Worm (Caenorhabditis elegans) whole organism, mixed stage, embryonic: ENCODE measurements around the gene marg-1.

Experiments used
- M03D4.4 ChIP-seq: sonication (generic microtip); optimal IDR thresholded peaks from 2 replicates; lab custom pipeline; 2017; ENCODE audit warnings: mild to moderate bottlenecking, missing genetic modification characterization, missing compliant biosample characterization
- bed-3 ChIP-seq: fragments of 200-800 bp; sonication (Bioruptor generic); optimal IDR thresholded peaks from 3 replicates; lab custom pipeline; 2018; ENCODE audit warnings: mild to moderate bottlenecking, missing genetic modification characterization, moderate library complexity, missing compliant biosample characterization
- blmp-1 ChIP-seq: fragments of 150-350 bp; optimal IDR thresholded peaks from 2 replicates; lab custom pipeline; 2014; ENCODE audit warnings: missing biosample characterization, missing genetic modification characterization
- ceh-43 ChIP-seq: fragments of 200-800 bp; sonication (Bioruptor generic); optimal IDR thresholded peaks from 2 replicates; lab custom pipeline; 2018; ENCODE audit warnings: mild to moderate bottlenecking, missing genetic modification characterization, moderate library complexity, missing compliant biosample characterization
- ceh-83 ChIP-seq: fragments of 200-800 bp; sonication (Bioruptor generic); optimal IDR thresholded peaks from 2 replicates; lab custom pipeline; 2018; ENCODE audit warnings: mild to moderate bottlenecking, missing genetic modification characterization, missing compliant biosample characterization
- ces-1 ChIP-seq: fragments of 150-350 bp; optimal IDR thresholded peaks from 2 replicates; lab custom pipeline; 2014; ENCODE audit warnings: missing biosample characterization, missing genetic modification reagents, missing genetic modification characterization
- cnd-1 ChIP-seq: fragments of 200-800 bp; sonication (Bioruptor generic); optimal IDR thresholded peaks from 2 replicates; lab custom pipeline; 2018; ENCODE audit warnings: mild to moderate bottlenecking, missing genetic modification characterization, missing compliant biosample characterization
- drap-1 ChIP-seq: fragments of 200-800 bp; sonication (Bioruptor generic); optimal IDR thresholded peaks from 3 replicates; lab custom pipeline; 2018; ENCODE audit warnings: mild to moderate bottlenecking, missing genetic modification characterization, missing compliant biosample characterization
- elt-1 ChIP-seq: sonication (generic microtip); optimal IDR thresholded peaks from 2 replicates; lab custom pipeline; 2017; ENCODE audit warnings: missing genetic modification characterization, mild to moderate bottlenecking, missing compliant biosample characterization, antibody characterized with exemption, moderate library complexity, borderline replicate concordance; ENCODE audit not compliant: insufficient read depth
- elt-3 ChIP-seq: fragments of 150-350 bp; optimal IDR thresholded peaks from 2 replicates; lab custom pipeline; 2014; ENCODE audit warnings: missing biosample characterization, missing genetic modification characterization
- flh-1 ChIP-seq: fragments of 200-800 bp; sonication (Bioruptor generic); optimal IDR thresholded peaks from 2 replicates; lab custom pipeline; 2018; ENCODE audit warnings: mild to moderate bottlenecking, missing genetic modification characterization, moderate library complexity, missing compliant biosample characterization
- hlh-1 ChIP-seq: fragments of 150-350 bp; optimal IDR thresholded peaks from 2 replicates; lab custom pipeline; 2014; ENCODE audit warnings: missing biosample characterization, missing genetic modification reagents, missing genetic modification characterization
- lin-13 ChIP-seq: fragments of 150-350 bp; optimal IDR thresholded peaks from 2 replicates; lab custom pipeline; 2014; ENCODE audit warnings: missing biosample characterization, missing genetic modification characterization
- lin-32 ChIP-seq: fragments of 200-800 bp; sonication (Bioruptor generic); optimal IDR thresholded peaks from 2 replicates; lab custom pipeline; 2018; ENCODE audit warnings: mild to moderate bottlenecking, missing genetic modification characterization, missing compliant biosample characterization
- mep-1 ChIP-seq: fragments of 150-350 bp; optimal IDR thresholded peaks from 2 replicates; lab custom pipeline; 2017; ENCODE audit warnings: missing biosample characterization, missing genetic modification reagents, missing genetic modification characterization, inconsistent platforms
- mls-2 ChIP-seq: sonication (generic microtip); optimal IDR thresholded peaks from 2 replicates; lab custom pipeline; 2016; ENCODE audit warnings: mild to moderate bottlenecking, missing genetic modification characterization, moderate library complexity, missing compliant biosample characterization
- nhr-12 ChIP-seq: fragments of 150-350 bp; optimal IDR thresholded peaks from 2 replicates; lab custom pipeline; 2014; ENCODE audit warnings: missing biosample characterization, missing genetic modification characterization
- nhr-2 ChIP-seq: fragments of 150-350 bp; optimal IDR thresholded peaks from 2 replicates; lab custom pipeline; 2014; ENCODE audit warnings: missing biosample characterization, missing genetic modification characterization
- nhr-237 ChIP-seq: fragments of 150-350 bp; optimal IDR thresholded peaks from 2 replicates; lab custom pipeline; 2014; ENCODE audit warnings: missing biosample characterization, missing genetic modification characterization
- nhr-76 ChIP-seq: sonication (generic microtip); optimal IDR thresholded peaks from 2 replicates; lab custom pipeline; 2017; ENCODE audit warnings: missing biosample characterization, missing genetic modification characterization
- pha-4 ChIP-seq: fragments of 150-350 bp; optimal IDR thresholded peaks from 2 replicates; lab custom pipeline; 2018; ENCODE audit warnings: missing biosample characterization, missing genetic modification reagents, missing genetic modification characterization
- sem-2 ChIP-seq: fragments of 200-800 bp; sonication (Bioruptor generic); optimal IDR thresholded peaks from 2 replicates; lab custom pipeline; 2018; ENCODE audit warnings: mild to moderate bottlenecking, missing genetic modification characterization, missing compliant biosample characterization
- snpc-4 ChIP-seq: fragments of 150-350 bp; optimal IDR thresholded peaks from 2 replicates; lab custom pipeline; 2014; ENCODE audit warnings: missing biosample characterization, missing genetic modification characterization
- sptf-1 ChIP-seq: sonication (generic microtip); optimal IDR thresholded peaks from 2 replicates; lab custom pipeline; 2017; ENCODE audit warnings: mild to moderate bottlenecking, missing genetic modification characterization, moderate library complexity, missing compliant biosample characterization
- unc-120 ChIP-seq: sonication (generic microtip); optimal IDR thresholded peaks from 2 replicates; lab custom pipeline; 2017; ENCODE audit warnings: missing genetic modification characterization, missing compliant biosample characterization; ENCODE audit not compliant: poor library complexity, severe bottlenecking
- unc-39 ChIP-seq: fragments of 150-350 bp; optimal IDR thresholded peaks from 2 replicates; lab custom pipeline; 2014; ENCODE audit warnings: missing biosample characterization, missing genetic modification characterization
- unc-62 ChIP-seq: fragments of 150-350 bp; optimal IDR thresholded peaks from 2 replicates; lab custom pipeline; 2014; ENCODE audit warnings: missing biosample characterization, missing genetic modification reagents, missing genetic modification characterization
- zip-8 ChIP-seq: fragments of 150-350 bp; optimal IDR thresholded peaks from 2 replicates; lab custom pipeline; 2014; ENCODE audit warnings: missing biosample characterization, missing genetic modification characterization
- ztf-11 ChIP-seq: fragments of 150-350 bp; optimal IDR thresholded peaks from 2 replicates; lab custom pipeline; 2014; ENCODE audit warnings: missing biosample characterization, missing genetic modification characterization

marg-1 gene

ce11 chrX:3797882-3798281 lies 16.9 kb upstream of the marg-1 start, which contains the start of gene abu-10:
Gene abu-10 (plus strand): TSS chrX:3798182.
- no peak for TF ChIP-seq unc-62
- no peak for TF ChIP-seq elt-1
- TF ChIP-seq ceh-83 (GFP tag; lab: Kevin White, UChicago), result no peak
- no peak for TF ChIP-seq unc-120 (tag; lab: Kevin White, UChicago)
- TF ChIP-seq sptf-1 (tag; lab: Kevin White, UChicago), result no peak
- no peak for TF ChIP-seq ceh-43 (GFP tag; lab: Kevin White, UChicago)
- TF ChIP-seq flh-1 (GFP tag; lab: Kevin White, UChicago), result no peak
- no peak for TF ChIP-seq sem-2 (GFP tag; lab: Kevin White, UChicago)
- TF ChIP-seq ztf-11, result no peak
- no peak for TF ChIP-seq unc-39 (tag; lab: Kevin White, UChicago)
- TF ChIP-seq zip-8, result no peak
- TF ChIP-seq hlh-1 (tag; lab: Kevin White, UChicago), result no peak
- TF ChIP-seq pha-4 (tag; lab: Kevin White, UChicago), result no peak
- TF ChIP-seq ces-1 (GFP tag; lab: Kevin White, UChicago), result no peak

- no peak for TF ChIP-seq cnd-1 (tag; lab: Kevin White, UChicago)
- TF ChIP-seq mls-2, result no peak
- TF ChIP-seq unc-39 (tag; lab: Kevin White, UChicago), result no peak
- no peak for TF ChIP-seq bed-3 (GFP tag; lab: Kevin White, UChicago)
- no peak for TF ChIP-seq elt-3 (tag; lab: Kevin White, UChicago)
- no peak for TF ChIP-seq unc-62
- TF ChIP-seq lin-32 (GFP tag; lab: Kevin White, UChicago), result no peak
- TF ChIP-seq blmp-1 (tag; lab: Kevin White, UChicago), result no peak
These were observed 14.7 kb upstream of the marg-1 start, which contains the start of gene F35A5.5 for ce11 chrX:3795642-3796041. Gene F35A5.5 (minus strand): TSS chrX:3795742.

ce11 chrX:3794161-3794560 lies 13.2 kb upstream of the marg-1 start:
- TF ChIP-seq nhr-12 (no peak), zip-8 (no peak), elt-1 (no peak), M03D4.4 (tag; lab: Kevin White, UChicago) (no peak), drap-1 (GFP tag; lab: Kevin White, UChicago) (no peak), flh-1 (GFP tag; lab: Kevin White, UChicago) (no peak), unc-62 (no peak), ces-1 (GFP tag; lab: Kevin White, UChicago) (no peak), lin-13 (tag; lab: Kevin White, UChicago) (no peak), mep-1 (tag; lab: Kevin White, UChicago) (no peak), hlh-1 (tag; lab: Kevin White, UChicago) (no peak), elt-3 (tag; lab: Kevin White, UChicago) (no peak)
- TF ChIP-seq, all 35 proteins: peak for 0

- TF ChIP-seq ceh-43 (GFP tag; lab: Kevin White, UChicago) (no peak), mls-2 (no peak), ztf-11 (no peak), pha-4 (tag; lab: Kevin White, UChicago) (no peak), ces-1 (GFP tag; lab: Kevin White, UChicago) (no peak), nhr-237 (tag; lab: Kevin White, UChicago) (no peak), nhr-76 (tag; lab: Kevin White, UChicago) (no peak), lin-13 (tag; lab: Kevin White, UChicago) (no peak), mep-1 (tag; lab: Kevin White, UChicago) (no peak), nhr-12 (no peak), M03D4.4 (tag; lab: Kevin White, UChicago) (no peak), sptf-1 (tag; lab: Kevin White, UChicago) (no peak), zip-8 (no peak), unc-62 (no peak), nhr-2 (no peak), drap-1 (GFP tag; lab: Kevin White, UChicago) (no peak)
These were observed 12.4 kb upstream of the marg-1 start for ce11 chrX:3793389-3793788.

DNA sequence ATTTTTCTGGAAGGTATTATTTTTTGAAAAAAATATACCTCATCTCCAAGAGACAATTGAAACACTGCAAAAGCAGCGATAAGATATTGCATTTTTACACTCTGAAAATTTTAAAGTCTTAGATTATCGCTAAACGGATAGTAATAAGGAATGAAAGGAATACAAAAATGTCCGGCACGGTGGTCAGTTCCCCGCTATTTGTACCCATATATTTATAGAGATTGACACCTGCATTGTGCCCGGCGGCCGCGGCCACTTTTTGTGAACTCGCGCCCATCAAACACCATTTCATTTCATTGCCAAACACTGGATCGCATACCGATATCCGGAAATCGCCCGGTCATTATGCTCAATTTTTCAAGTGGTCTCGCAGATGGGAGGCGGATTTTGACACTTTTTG lies 11.8 kb upstream of the marg-1 start, which contains the start of gene idpp-5:
Gene idpp-5 (minus strand): TSS at position 101 of the 400 bp plus-strand sequence.
- no peak for TF ChIP-seq blmp-1 (tag; lab: Kevin White, UChicago)
- TF ChIP-seq nhr-237 (tag; lab: Kevin White, UChicago), result no peak
- no peak for TF ChIP-seq M03D4.4 (tag; lab: Kevin White, UChicago)
- TF ChIP-seq ceh-43 (GFP tag; lab: Kevin White, UChicago), result no peak
- no peak for TF ChIP-seq hlh-1 (tag; lab: Kevin White, UChicago)
- no peak for TF ChIP-seq snpc-4
- TF ChIP-seq unc-62, result no peak
- no peak for TF ChIP-seq pha-4 (tag; lab: Kevin White, UChicago)
- no peak for TF ChIP-seq elt-1
